Worm (Caenorhabditis elegans) whole organism, late embryonic: Measurements from ENCODE around the gene lin-8.

Experiments used
- K02D7.2 ChIP-seq: sonication (generic microtip); optimal IDR thresholded peaks from 2 replicates; lab custom pipeline; 2017; ENCODE audit warnings: mild to moderate bottlenecking, missing genetic modification characterization, missing compliant biosample characterization
- ama-1 ChIP-seq: fragments of 150-350 bp; optimal IDR thresholded peaks from 2 replicates; lab custom pipeline; 2014
- ceh-18 ChIP-seq: sonication (generic microtip); optimal IDR thresholded peaks from 2 replicates; lab custom pipeline; 2016; ENCODE audit warnings: missing genetic modification characterization, missing compliant biosample characterization
- dmd-4 ChIP-seq: sonication (generic microtip); optimal IDR thresholded peaks from 2 replicates; lab custom pipeline; 2016; ENCODE audit warnings: borderline replicate concordance, missing genetic modification characterization, missing compliant biosample characterization
- fkh-10 ChIP-seq: fragments of 150-350 bp; optimal IDR thresholded peaks from 2 replicates; lab custom pipeline; 2014; ENCODE audit warnings: missing biosample characterization, missing genetic modification reagents, missing genetic modification characterization
- hlh-30 ChIP-seq: sonication (generic microtip); optimal IDR thresholded peaks from 2 replicates; lab custom pipeline; 2017; ENCODE audit warnings: antibody characterized with exemption, missing genetic modification characterization, missing compliant biosample characterization; ENCODE audit not compliant: insufficient read depth
- hlh-8 ChIP-seq: sonication (generic microtip); optimal IDR thresholded peaks from 2 replicates; lab custom pipeline; 2016; ENCODE audit warnings: missing genotype, missing genetic modification characterization, missing compliant biosample characterization
- lin-11 ChIP-seq: fragments of 200-800 bp; sonication (Bioruptor generic); optimal IDR thresholded peaks from 2 replicates; lab custom pipeline; 2018; ENCODE audit warnings: mild to moderate bottlenecking, missing genetic modification characterization, missing compliant biosample characterization
- nhr-11 ChIP-seq: fragments of 150-350 bp; optimal IDR thresholded peaks from 2 replicates; lab custom pipeline; 2014; ENCODE audit warnings: missing biosample characterization, missing genetic modification characterization
- pag-3 ChIP-seq: sonication (generic microtip); optimal IDR thresholded peaks from 2 replicates; lab custom pipeline; 2016; ENCODE audit warnings: missing compliant biosample characterization, missing genetic modification characterization, borderline replicate concordance
- pha-4 ChIP-seq: fragments of 150-350 bp; optimal IDR thresholded peaks from 2 replicates; lab custom pipeline; 2018; ENCODE audit warnings: missing biosample characterization, missing genetic modification reagents, missing genetic modification characterization
- rnt-1 ChIP-seq: sonication (generic microtip); optimal IDR thresholded peaks from 2 replicates; lab custom pipeline; 2016; ENCODE audit warnings: missing genetic modification characterization, missing compliant biosample characterization
- unc-3 ChIP-seq, 2 experiments: fragments of 200-800 bp in 1 of 2; sonication (Bioruptor generic) in 1 of 2; sonication (generic microtip) in 1 of 2; conservative IDR thresholded peaks in 1 of 2; optimal IDR thresholded peaks in 1 of 2; 2 replicates each; pipeline versions ENCODE4 v1.3.6 to Lab custom; 2016 to 2022; ENCODE audit warnings: missing compliant biosample characterization in 2 of 2, missing genetic modification characterization in 2 of 2, missing genetic modification reagents in 1 of 2
- unc-42 ChIP-seq: sonication (generic microtip); optimal IDR thresholded peaks from 2 replicates; lab custom pipeline; 2016; ENCODE audit warnings: missing genotype, missing genetic modification characterization, missing compliant biosample characterization

ce11 chrII:3052843-3053242, 3.8 kb upstream of the lin-8 start:
- TF ChIP-seq pha-4 (tag; lab: Kevin White, UChicago) (no peak), nhr-11 (no peak), lin-11 (tag; lab: Kevin White, UChicago) (no peak), hlh-8 (no peak), K02D7.2 (no peak), rnt-1 (tag; lab: Kevin White, UChicago) (no peak), fkh-10 (GFP tag; lab: Kevin White, UChicago) (no peak), pag-3 (tag; lab: Kevin White, UChicago) (no peak), dmd-4 (tag; lab: Kevin White, UChicago) (no peak), ama-1 (lab: Kevin White, UChicago) (no peak), hlh-30 (no peak), unc-42 (no peak), unc-3 (GFP tag; conservative IDR thresholded peaks at IDR 0.05; lab: Robert Waterston, UW) (no peak), unc-3 (tag; optimal IDR thresholded peaks at IDR 0.05; lab: Kevin White, UChicago) (no peak), ceh-18 (no peak)
